Worm (Caenorhabditis elegans): ENCODE measurements around the gene itsn-1.

ce11 chrIV:17078649-17079048 lies 40.8 kb upstream of the itsn-1 start, which contains the start of gene Y116A8C.25:
- TF ChIP-seq zip-8 (tag; optimal IDR thresholded peaks at IDR 0.05) = no peak
- no peak for TF ChIP-seq snpc-4 (tag; optimal IDR thresholded peaks at IDR 0.05)
